Worm (Caenorhabditis elegans) whole organism, mixed stage, embryonic: ENCODE data around the gene rde-8.

Source experiments
- bed-3 ChIP-seq: fragments of 200-800 bp; sonication (Bioruptor generic); optimal IDR thresholded peaks from 3 replicates; lab custom pipeline; 2018; ENCODE audit warnings: mild to moderate bottlenecking, missing genetic modification characterization, moderate library complexity, missing compliant biosample characterization
- ces-1 ChIP-seq: fragments of 150-350 bp; optimal IDR thresholded peaks from 2 replicates; lab custom pipeline; 2014; ENCODE audit warnings: missing biosample characterization, missing genetic modification reagents, missing genetic modification characterization
- elt-1 ChIP-seq: sonication (generic microtip); optimal IDR thresholded peaks from 2 replicates; lab custom pipeline; 2017; ENCODE audit warnings: missing genetic modification characterization, mild to moderate bottlenecking, missing compliant biosample characterization, antibody characterized with exemption, moderate library complexity, borderline replicate concordance; ENCODE audit not compliant: insufficient read depth
- flh-1 ChIP-seq: fragments of 200-800 bp; sonication (Bioruptor generic); optimal IDR thresholded peaks from 2 replicates; lab custom pipeline; 2018; ENCODE audit warnings: mild to moderate bottlenecking, missing genetic modification characterization, moderate library complexity, missing compliant biosample characterization
- ham-2 ChIP-seq: fragments of 200-800 bp; sonication (Bioruptor generic); optimal IDR thresholded peaks from 2 replicates; lab custom pipeline; 2018; ENCODE audit warnings: mild to moderate bottlenecking, missing genetic modification characterization, missing compliant biosample characterization
- lsy-2 ChIP-seq: fragments of 150-350 bp; optimal IDR thresholded peaks from 2 replicates; lab custom pipeline; 2014; ENCODE audit warnings: missing biosample characterization, missing genetic modification characterization
- mep-1 ChIP-seq: fragments of 150-350 bp; optimal IDR thresholded peaks from 2 replicates; lab custom pipeline; 2017; ENCODE audit warnings: missing biosample characterization, missing genetic modification reagents, missing genetic modification characterization, inconsistent platforms
- nhr-237 ChIP-seq: fragments of 150-350 bp; optimal IDR thresholded peaks from 2 replicates; lab custom pipeline; 2014; ENCODE audit warnings: missing biosample characterization, missing genetic modification characterization
- pha-4 ChIP-seq: fragments of 150-350 bp; optimal IDR thresholded peaks from 2 replicates; lab custom pipeline; 2018; ENCODE audit warnings: missing biosample characterization, missing genetic modification reagents, missing genetic modification characterization
- unc-62 ChIP-seq: fragments of 150-350 bp; optimal IDR thresholded peaks from 2 replicates; lab custom pipeline; 2014; ENCODE audit warnings: missing biosample characterization, missing genetic modification reagents, missing genetic modification characterization
- ztf-11 ChIP-seq: fragments of 150-350 bp; optimal IDR thresholded peaks from 2 replicates; lab custom pipeline; 2014; ENCODE audit warnings: missing biosample characterization, missing genetic modification characterization

ce11 chrIV:7133140-7133539, 30.1 kb upstream of the rde-8 start, which contains the start of gene cyn-12:
- TF ChIP-seq ztf-11 (tag; lab: Kevin White, UChicago): no peak
- TF ChIP-seq bed-3 (GFP tag; lab: Kevin White, UChicago): no peak
- no peak for TF ChIP-seq nhr-237 (tag; lab: Kevin White, UChicago)
- no peak for TF ChIP-seq elt-1 (tag; lab: Kevin White, UChicago)
- no peak for TF ChIP-seq flh-1 (GFP tag; lab: Kevin White, UChicago)
- no peak for TF ChIP-seq mep-1 (tag; lab: Kevin White, UChicago)
- TF ChIP-seq ham-2 (GFP tag; lab: Kevin White, UChicago): no peak
- TF ChIP-seq unc-62 (GFP tag; lab: Kevin White, UChicago): no peak
- TF ChIP-seq lsy-2: no peak
- no peak for TF ChIP-seq pha-4 (tag; lab: Kevin White, UChicago)
- peak; percentile 92 for TF ChIP-seq ces-1 (GFP tag; lab: Kevin White, UChicago)
